Worm (Caenorhabditis elegans): Measurements from ENCODE around the gene nhr-192.

nhr-192 gene

ce11 chrV:10107309-10107708, 36.9 kb upstream of the nhr-192 start, which contains the start of gene C08B6.11:
Gene C08B6.11, plus strand, starts transcription at chrV:10107609.
- no peak for TF ChIP-seq lin-13 (tag; optimal IDR thresholded peaks at IDR 0.05)
- TF ChIP-seq elt-3 (tag; optimal IDR thresholded peaks at IDR 0.05): no peak
- no peak for TF ChIP-seq blmp-1 (tag; optimal IDR thresholded peaks at IDR 0.05)
- no peak for TF ChIP-seq elt-1 (tag; optimal IDR thresholded peaks at IDR 0.05; ENCODE audit: borderline replicate concordance, insufficient read depth)
- no peak for TF ChIP-seq nhr-76 (tag; optimal IDR thresholded peaks at IDR 0.05)
- TF ChIP-seq flh-1 (GFP tag; optimal IDR thresholded peaks at IDR 0.05): no peak
- no peak for TF ChIP-seq unc-120 (tag; optimal IDR thresholded peaks at IDR 0.05; ENCODE audit: poor library complexity, severe bottlenecking)
- TF ChIP-seq pha-4 (tag; optimal IDR thresholded peaks at IDR 0.05): no peak
- TF ChIP-seq unc-39 (tag; optimal IDR thresholded peaks at IDR 0.05): no peak
- no peak for TF ChIP-seq mab-5 (tag; optimal IDR thresholded peaks at IDR 0.05)
- TF ChIP-seq ztf-11 (tag; optimal IDR thresholded peaks at IDR 0.05): no peak
- no peak for TF ChIP-seq ceh-83 (GFP tag; optimal IDR thresholded peaks at IDR 0.05)
- no peak for TF ChIP-seq zip-8 (tag; optimal IDR thresholded peaks at IDR 0.05)
- no peak for TF ChIP-seq ceh-43 (GFP tag; optimal IDR thresholded peaks at IDR 0.05)
- no peak for TF ChIP-seq drap-1 (GFP tag; optimal IDR thresholded peaks at IDR 0.05)
- no peak for TF ChIP-seq sem-2 (GFP tag; optimal IDR thresholded peaks at IDR 0.05)

DNA sequence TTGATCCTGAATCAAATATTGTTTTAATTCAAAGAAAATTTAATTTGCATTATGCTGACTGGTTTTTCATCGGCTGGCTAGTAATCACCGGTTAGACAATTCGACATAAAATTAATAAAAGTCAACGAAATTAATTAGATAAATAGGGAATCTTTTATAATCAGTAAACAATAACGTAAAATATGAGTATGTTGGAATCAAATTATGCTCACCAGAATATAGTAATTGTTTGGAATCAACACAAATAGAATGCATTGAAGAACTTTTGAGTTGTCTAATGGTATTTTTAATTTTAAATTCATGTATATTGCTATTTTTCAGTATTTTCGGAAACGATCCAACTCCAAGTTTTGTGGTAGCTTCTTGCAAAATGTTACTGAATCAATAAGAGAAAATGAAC, 35.0 kb upstream of the nhr-192 start, which contains the start of gene C08B6.2:
C08B6.2 (plus strand) TSS at position 301 of the 400 bp plus-strand sequence.
- TF ChIP-seq mls-2 (tag; optimal IDR thresholded peaks at IDR 0.05): no peak

- TF ChIP-seq zip-8 (tag; optimal IDR thresholded peaks at IDR 0.05) (no peak), unc-62 (GFP tag; optimal IDR thresholded peaks at IDR 0.05) (no peak), sem-2 (GFP tag; optimal IDR thresholded peaks at IDR 0.05) (no peak), sptf-1 (tag; optimal IDR thresholded peaks at IDR 0.05) (no peak), flh-1 (GFP tag; optimal IDR thresholded peaks at IDR 0.05) (no peak), nhr-237 (tag; optimal IDR thresholded peaks at IDR 0.05) (no peak), mls-2 (tag; optimal IDR thresholded peaks at IDR 0.05) (no peak), mab-5 (tag; optimal IDR thresholded peaks at IDR 0.05) (no peak), pha-4 (tag; optimal IDR thresholded peaks at IDR 0.05) (no peak), unc-120 (tag; optimal IDR thresholded peaks at IDR 0.05; ENCODE audit: poor library complexity, severe bottlenecking) (no peak), bed-3 (GFP tag; optimal IDR thresholded peaks at IDR 0.05) (no peak), snpc-4 (tag; optimal IDR thresholded peaks at IDR 0.05) (no peak), elt-3 (tag; optimal IDR thresholded peaks at IDR 0.05) (no peak), drap-1 (GFP tag; optimal IDR thresholded peaks at IDR 0.05) (no peak)
Measured at ce11 chrV:10104785-10105310, 34.4 kb upstream of the nhr-192 start, which contains the start of gene ugt-17. Gene ugt-17, minus strand, starts transcription at chrV:10104964.

DNA sequence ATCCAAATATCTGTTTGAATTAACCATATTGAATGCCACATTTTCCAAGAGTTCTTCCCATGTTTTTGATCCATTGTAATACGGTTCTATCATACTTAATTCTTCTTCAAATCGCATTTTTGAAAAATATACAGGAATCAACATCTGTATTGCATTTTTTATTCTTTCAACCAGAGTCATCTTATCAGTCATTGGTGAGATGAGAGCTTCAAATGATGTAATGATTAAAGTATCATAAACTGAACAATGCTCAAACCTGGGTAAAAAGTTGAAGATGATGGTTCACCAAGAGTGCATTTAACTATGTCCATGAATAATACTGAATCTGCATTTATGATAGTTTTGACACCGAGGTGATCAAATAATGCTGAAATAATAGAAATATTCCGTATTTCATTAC, 33.4 kb upstream of the nhr-192 start:
- TF ChIP-seq nhr-237 (tag; optimal IDR thresholded peaks at IDR 0.05): no peak
- TF ChIP-seq nhr-12 (tag; optimal IDR thresholded peaks at IDR 0.05): no peak
- no peak for TF ChIP-seq snpc-4 (tag; optimal IDR thresholded peaks at IDR 0.05)
- TF ChIP-seq elt-3 (tag; optimal IDR thresholded peaks at IDR 0.05): no peak
- TF ChIP-seq sem-2 (GFP tag; optimal IDR thresholded peaks at IDR 0.05): no peak
- no peak for TF ChIP-seq elt-1 (tag; optimal IDR thresholded peaks at IDR 0.05; ENCODE audit: borderline replicate concordance, insufficient read depth)
- TF ChIP-seq mab-5 (tag; optimal IDR thresholded peaks at IDR 0.05): no peak
- no peak for TF ChIP-seq sptf-1 (tag; optimal IDR thresholded peaks at IDR 0.05)
- no peak for TF ChIP-seq lsy-2 (tag; optimal IDR thresholded peaks at IDR 0.05)
- TF ChIP-seq tbx-8 (GFP tag; optimal IDR thresholded peaks at IDR 0.05): no peak
- no peak for TF ChIP-seq lin-32 (GFP tag; optimal IDR thresholded peaks at IDR 0.05)
- no peak for TF ChIP-seq ceh-83 (GFP tag; optimal IDR thresholded peaks at IDR 0.05)
- TF ChIP-seq mep-1 (tag; optimal IDR thresholded peaks at IDR 0.05): no peak
- TF ChIP-seq cnd-1 (tag; optimal IDR thresholded peaks at IDR 0.05): no peak
- TF ChIP-seq blmp-1 (tag; optimal IDR thresholded peaks at IDR 0.05): no peak
- TF ChIP-seq mls-2 (tag; optimal IDR thresholded peaks at IDR 0.05): no peak
- TF ChIP-seq ces-1 (GFP tag; optimal IDR thresholded peaks at IDR 0.05): no peak
- TF ChIP-seq ceh-39 (tag; optimal IDR thresholded peaks at IDR 0.05): no peak
- no peak for TF ChIP-seq pha-4 (tag; optimal IDR thresholded peaks at IDR 0.05)
- TF ChIP-seq lin-13 (tag; optimal IDR thresholded peaks at IDR 0.05): no peak

DNA sequence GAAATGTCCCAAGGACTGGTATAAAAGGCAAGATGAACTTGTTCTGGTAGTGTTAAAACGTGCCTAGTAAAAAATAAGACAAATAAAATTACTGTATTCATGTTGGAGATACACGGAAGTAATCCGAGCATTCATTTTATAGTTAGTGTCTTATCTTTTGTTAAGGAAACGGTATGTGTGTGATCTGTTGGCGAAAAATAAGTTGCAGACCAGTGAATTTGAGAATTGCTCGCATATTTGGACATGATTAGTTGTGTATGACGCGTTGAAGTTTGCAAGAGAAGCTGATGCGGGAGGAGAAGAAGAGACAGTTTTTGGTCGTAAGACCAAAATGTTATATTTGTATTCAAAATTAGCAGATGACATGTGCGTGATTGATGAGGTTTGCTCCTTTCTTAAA, 31.5 kb upstream of the nhr-192 start, which contains the start of gene C08B6.14:
C08B6.14 (minus strand) TSS at position 101 of the 400 bp plus-strand sequence.
- TF ChIP-seq hlh-1 (tag; optimal IDR thresholded peaks at IDR 0.05): no peak
- TF ChIP-seq nhr-28 (tag; optimal IDR thresholded peaks at IDR 0.05): no peak
- no peak for TF ChIP-seq nhr-237 (tag; optimal IDR thresholded peaks at IDR 0.05)
- no peak for TF ChIP-seq lsy-2 (tag; optimal IDR thresholded peaks at IDR 0.05)
- TF ChIP-seq ceh-43 (GFP tag; optimal IDR thresholded peaks at IDR 0.05): no peak
- TF ChIP-seq lin-13 (tag; optimal IDR thresholded peaks at IDR 0.05): no peak
- TF ChIP-seq nhr-76 (tag; optimal IDR thresholded peaks at IDR 0.05): no peak
- no peak for TF ChIP-seq bed-3 (GFP tag; optimal IDR thresholded peaks at IDR 0.05)
- no peak for TF ChIP-seq ham-2 (GFP tag; optimal IDR thresholded peaks at IDR 0.05)
- no peak for TF ChIP-seq ces-1 (GFP tag; optimal IDR thresholded peaks at IDR 0.05)
- no peak for TF ChIP-seq ceh-83 (GFP tag; optimal IDR thresholded peaks at IDR 0.05)
- no peak for TF ChIP-seq blmp-1 (tag; optimal IDR thresholded peaks at IDR 0.05)
- TF ChIP-seq sem-2 (GFP tag; optimal IDR thresholded peaks at IDR 0.05): no peak
- TF ChIP-seq elt-1 (tag; optimal IDR thresholded peaks at IDR 0.05; ENCODE audit: borderline replicate concordance, insufficient read depth): no peak
- TF ChIP-seq lin-32 (GFP tag; optimal IDR thresholded peaks at IDR 0.05): no peak
- no peak for TF ChIP-seq nhr-2 (tag; optimal IDR thresholded peaks at IDR 0.05)
